Worm (Caenorhabditis elegans) whole organism, L4 larva: ENCODE data around the gene F14H3.12.

Source experiments
- F44E2.7 ChIP-seq: fragments of 200-800 bp; sonication (Bioruptor generic); IDR thresholded peaks from 2 replicates; pipeline ENCODE4 v2.1.2; 2022; ENCODE audit warnings: missing genetic modification characterization, missing compliant biosample characterization
- ZK337.2 ChIP-seq: fragments of 200-800 bp; sonication (Bioruptor generic); IDR thresholded peaks from 2 replicates; pipeline ENCODE4 v1.3.6; 2022; ENCODE audit warnings: missing genetic modification reagents, missing genetic modification characterization, missing compliant biosample characterization
- dpl-1 ChIP-seq: fragments of 150-350 bp; optimal IDR thresholded peaks from 2 replicates; lab custom pipeline; 2014; ENCODE audit warnings: missing biosample characterization, missing genetic modification reagents, missing genetic modification characterization
- fos-1 ChIP-seq: fragments of 150-350 bp; optimal IDR thresholded peaks from 2 replicates; lab custom pipeline; 2014; ENCODE audit warnings: missing biosample characterization, missing genetic modification characterization
- hlh-30 ChIP-seq: sonication (generic microtip); optimal IDR thresholded peaks from 2 replicates; lab custom pipeline; 2017; ENCODE audit warnings: antibody characterized with exemption, mild to moderate bottlenecking, missing genetic modification characterization, missing compliant biosample characterization; ENCODE audit not compliant: insufficient read depth
- lin-15B ChIP-seq: fragments of 150-350 bp; sonication (generic microtip); optimal IDR thresholded peaks from 3 replicates; lab custom pipeline; 2014; ENCODE audit warnings: missing biosample characterization, missing genetic modification characterization
- madf-9 ChIP-seq: fragments of 200-800 bp; sonication (Bioruptor generic); conservative IDR thresholded peaks from 2 replicates; pipeline ENCODE4 v1.3.6; 2022; ENCODE audit warnings: missing genetic modification reagents, missing genetic modification characterization, missing compliant biosample characterization
- mdl-1 ChIP-seq, 2 experiments: fragments of 150-350 bp in 1 of 2; sonication (generic microtip) in 1 of 2; optimal IDR thresholded peaks; 2 replicates each; lab custom pipeline; 2014 to 2017; ENCODE audit warnings: missing biosample characterization in 2 of 2, missing genetic modification characterization in 2 of 2

DNA sequence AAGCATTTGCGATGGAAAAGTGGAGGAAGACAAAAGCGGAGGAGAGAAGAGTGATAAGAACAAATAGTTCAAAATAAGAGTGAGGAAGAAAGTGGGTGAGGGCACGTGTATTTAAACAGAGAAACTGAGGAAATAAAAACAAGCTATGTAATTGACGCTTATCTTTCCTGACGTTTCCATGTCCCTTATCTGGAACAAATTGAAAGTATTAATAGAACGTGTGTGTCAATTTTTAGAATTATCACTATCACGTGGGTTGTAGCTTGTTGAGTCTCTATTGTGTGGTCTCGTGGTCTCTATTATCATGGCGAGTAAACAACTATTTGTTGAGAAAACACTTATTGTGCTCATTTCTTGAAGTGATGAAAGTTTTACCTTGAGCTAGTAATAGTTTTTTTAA is 29.3 kb downstream of the F14H3.12 start, which contains the start of gene T10C6.15:
- TF ChIP-seq madf-9 (no peak), mdl-1 (tag; optimal IDR thresholded peaks at IDR 0.05; lab: Kevin White, UChicago) (peak in 1 of 2 experiments; percentile 72), dpl-1 (GFP tag; lab: Kevin White, UChicago) (no peak), hlh-30 (tag; lab: Kevin White, UChicago) (peak; percentile 77), fos-1 (tag; lab: Kevin White, UChicago) (no peak), lin-15B (tag; lab: Kevin White, UChicago) (no peak), ZK337.2 (GFP tag; lab: Robert Waterston, UW) (no peak), F44E2.7 (GFP tag; lab: Robert Waterston, UW) (no peak)
